Worm (Caenorhabditis elegans) whole organism, L2 larva: ENCODE data around the gene EGAP2.2.

Experiments used
- C34F6.9 ChIP-seq: fragments of 150-350 bp; optimal IDR thresholded peaks from 2 replicates; lab custom pipeline; 2014; ENCODE audit warnings: missing biosample characterization, missing genetic modification characterization
- F13H6.1 ChIP-seq: sonication (generic microtip); optimal IDR thresholded peaks from 2 replicates; lab custom pipeline; 2016; ENCODE audit warnings: missing genetic modification characterization, missing compliant biosample characterization
- R02D3.7 ChIP-seq: fragments of 150-350 bp; optimal IDR thresholded peaks from 2 replicates; lab custom pipeline; 2014; ENCODE audit warnings: missing biosample characterization, missing genetic modification characterization
- Y55F3AM.14 ChIP-seq: fragments of 200-800 bp; sonication (Bioruptor generic); optimal IDR thresholded peaks from 2 replicates; lab custom pipeline; 2018; ENCODE audit warnings: mild to moderate bottlenecking, missing genetic modification characterization, missing compliant biosample characterization
- ZK546.5 ChIP-seq: sonication (generic microtip); optimal IDR thresholded peaks from 2 replicates; lab custom pipeline; 2017; ENCODE audit warnings: missing biosample characterization, missing genetic modification characterization
- alr-1 ChIP-seq: fragments of 150-350 bp; optimal IDR thresholded peaks from 2 replicates; lab custom pipeline; 2014; ENCODE audit warnings: missing biosample characterization, missing genetic modification characterization
- aly-2 ChIP-seq: fragments of 150-350 bp; optimal IDR thresholded peaks from 2 replicates; lab custom pipeline; 2014; ENCODE audit warnings: missing biosample characterization, missing genetic modification characterization
- ama-1 ChIP-seq: fragments of 150-350 bp; optimal IDR thresholded peaks from 2 replicates; lab custom pipeline; 2018; ENCODE audit warnings: inconsistent platforms
- blmp-1 ChIP-seq: sonication (generic microtip); optimal IDR thresholded peaks from 2 replicates; lab custom pipeline; 2017; ENCODE audit warnings: missing genetic modification characterization, mild to moderate bottlenecking, missing compliant biosample characterization, antibody characterized with exemption, moderate library complexity; ENCODE audit not compliant: insufficient read depth
- ceh-16 ChIP-seq: fragments of 150-350 bp; optimal IDR thresholded peaks from 2 replicates; lab custom pipeline; 2014; ENCODE audit warnings: missing biosample characterization, missing genetic modification characterization
- ceh-82 ChIP-seq: fragments of 150-350 bp; optimal IDR thresholded peaks from 2 replicates; lab custom pipeline; 2014; ENCODE audit warnings: missing biosample characterization, missing genetic modification characterization
- crh-2 ChIP-seq: sonication (generic microtip); optimal IDR thresholded peaks from 2 replicates; lab custom pipeline; 2017; ENCODE audit warnings: missing biosample characterization, missing genetic modification characterization
- elt-1 ChIP-seq: fragments of 150-350 bp; optimal IDR thresholded peaks from 2 replicates; lab custom pipeline; 2014; ENCODE audit warnings: missing biosample characterization, missing genetic modification characterization
- elt-3 ChIP-seq: sonication (generic microtip); optimal IDR thresholded peaks from 2 replicates; lab custom pipeline; 2017; ENCODE audit warnings: missing biosample characterization, missing genetic modification characterization
- fos-1 ChIP-seq: fragments of 150-350 bp; optimal IDR thresholded peaks from 2 replicates; lab custom pipeline; 2014; ENCODE audit warnings: missing biosample characterization, missing genetic modification characterization
- lin-13 ChIP-seq: fragments of 150-350 bp; optimal IDR thresholded peaks from 2 replicates; lab custom pipeline; 2014; ENCODE audit warnings: missing biosample characterization, missing genetic modification reagents, missing genetic modification characterization
- lin-39 ChIP-seq: fragments of 150-350 bp; optimal IDR thresholded peaks from 2 replicates; lab custom pipeline; 2014; ENCODE audit warnings: missing biosample characterization, missing genetic modification reagents, missing genetic modification characterization
- lsy-2 ChIP-seq, 2 experiments: fragments of 150-350 bp in 1 of 2; sonication (generic microtip) in 1 of 2; optimal IDR thresholded peaks; 2 replicates each; lab custom pipeline; 2014 to 2017; ENCODE audit warnings: missing biosample characterization in 2 of 2, missing genetic modification characterization in 2 of 2
- mbf-1 ChIP-seq: sonication (generic microtip); optimal IDR thresholded peaks from 2 replicates; lab custom pipeline; 2017; ENCODE audit warnings: missing biosample characterization, missing genetic modification characterization
- mdl-1 ChIP-seq, 2 experiments: fragments of 150-350 bp in 1 of 2; sonication (generic microtip) in 1 of 2; optimal IDR thresholded peaks; 2 replicates each; lab custom pipeline; 2017; ENCODE audit warnings: missing biosample characterization in 2 of 2, missing genetic modification characterization in 2 of 2
- nhr-10 ChIP-seq: sonication (generic microtip); optimal IDR thresholded peaks from 2 replicates; lab custom pipeline; 2017; ENCODE audit warnings: missing biosample characterization, missing genetic modification characterization
- nhr-12 ChIP-seq: fragments of 150-350 bp; optimal IDR thresholded peaks from 2 replicates; lab custom pipeline; 2014; ENCODE audit warnings: missing biosample characterization, missing genetic modification characterization
- nhr-237 ChIP-seq: fragments of 150-350 bp; optimal IDR thresholded peaks from 2 replicates; lab custom pipeline; 2014; ENCODE audit warnings: missing biosample characterization, missing genetic modification characterization
- nhr-6 ChIP-seq: fragments of 150-350 bp; optimal IDR thresholded peaks from 2 replicates; lab custom pipeline; 2014; ENCODE audit warnings: missing biosample characterization, missing genetic modification characterization
- nhr-77 ChIP-seq: fragments of 150-350 bp; optimal IDR thresholded peaks from 2 replicates; lab custom pipeline; 2014; ENCODE audit warnings: missing biosample characterization, missing genetic modification characterization
- peb-1 ChIP-seq: fragments of 150-350 bp; optimal IDR thresholded peaks from 2 replicates; lab custom pipeline; 2014; ENCODE audit warnings: missing biosample characterization, missing genetic modification characterization
- sem-4 ChIP-seq: fragments of 150-350 bp; optimal IDR thresholded peaks from 2 replicates; lab custom pipeline; 2014; ENCODE audit warnings: missing biosample characterization, missing genetic modification reagents, missing genetic modification characterization
- skn-1 ChIP-seq: sonication (generic microtip); optimal IDR thresholded peaks from 2 replicates; lab custom pipeline; 2017; ENCODE audit warnings: missing biosample characterization, missing genetic modification characterization
- sma-9 ChIP-seq, 2 experiments: fragments of 150-350 bp in 1 of 2; sonication (generic microtip) in 1 of 2; optimal IDR thresholded peaks; 2 replicates each; lab custom pipeline; 2014 to 2016; ENCODE audit warnings: missing genetic modification characterization in 2 of 2, mild to moderate bottlenecking in 1 of 2, missing biosample characterization in 1 of 2, missing compliant biosample characterization in 1 of 2, missing genetic modification reagents in 1 of 2, moderate library complexity in 1 of 2
- unc-39 ChIP-seq: fragments of 150-350 bp; optimal IDR thresholded peaks from 2 replicates; lab custom pipeline; 2014; ENCODE audit warnings: missing biosample characterization, missing genetic modification characterization
- unc-55 ChIP-seq: fragments of 150-350 bp; sonication (generic microtip); optimal IDR thresholded peaks from 3 replicates; lab custom pipeline; 2014; ENCODE audit warnings: missing biosample characterization, missing genetic modification reagents, missing genetic modification characterization
- unc-62 ChIP-seq: fragments of 150-350 bp; optimal IDR thresholded peaks from 2 replicates; lab custom pipeline; 2014; ENCODE audit warnings: missing biosample characterization, missing genetic modification reagents, missing genetic modification characterization
- ztf-1 ChIP-seq: fragments of 200-800 bp; sonication (Bioruptor generic); conservative IDR thresholded peaks from 2 replicates; pipeline ENCODE4 v1.3.6; 2022; ENCODE audit warnings: missing genetic modification characterization, missing compliant biosample characterization
- ztf-4 ChIP-seq: fragments of 150-350 bp; optimal IDR thresholded peaks from 2 replicates; lab custom pipeline; 2014; ENCODE audit warnings: missing biosample characterization, missing genetic modification characterization

EGAP2.2 gene

DNA sequence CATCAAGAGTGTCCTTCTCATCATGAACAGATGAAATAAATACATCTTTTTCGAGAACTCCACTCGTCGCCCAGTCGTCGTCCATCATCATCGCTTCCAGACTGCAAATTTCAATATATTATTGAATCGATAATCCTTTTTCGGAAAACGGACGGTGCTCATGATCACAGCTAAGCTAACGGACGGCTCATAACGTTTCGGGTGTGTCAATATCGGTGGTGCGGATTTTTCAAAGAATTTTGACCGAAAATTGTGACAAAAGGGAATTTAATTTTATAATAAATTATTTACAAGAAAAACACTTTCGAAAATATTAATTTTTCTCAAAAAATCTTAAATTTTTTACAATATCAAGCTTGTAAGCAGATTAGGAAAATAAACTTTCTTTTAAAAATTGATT is 42.2 kb upstream of the EGAP2.2 start, which contains the start of gene crh-2:
crh-2 (minus strand) TSS at position 101 of the 400 bp plus-strand sequence.
- TF ChIP-seq elt-3 (tag; lab: Kevin White, UChicago) (no peak), nhr-6 (no peak), nhr-10 (tag; lab: Kevin White, UChicago) (no peak), skn-1 (tag; lab: Kevin White, UChicago) (no peak), peb-1 (tag; lab: Kevin White, UChicago) (no peak), ceh-82 (tag; lab: Kevin White, UChicago) (no peak), unc-55 (GFP tag; lab: Kevin White, UChicago) (no peak), R02D3.7 (no peak), lin-39 (tag; lab: Kevin White, UChicago) (no peak), elt-1 (tag; lab: Kevin White, UChicago) (no peak), Y55F3AM.14 (GFP tag; lab: Kevin White, UChicago) (no peak), ztf-1 (GFP tag; lab: Robert Waterston, UW) (no peak), fos-1 (tag; lab: Kevin White, UChicago) (no peak), ama-1 (lab: Kevin White, UChicago) (no peak), crh-2 (no peak), mbf-1 (tag; lab: Kevin White, UChicago) (no peak), nhr-237 (no peak), ZK546.5 (tag; lab: Kevin White, UChicago) (no peak), unc-62 (GFP tag; lab: Kevin White, UChicago) (no peak)

DNA sequence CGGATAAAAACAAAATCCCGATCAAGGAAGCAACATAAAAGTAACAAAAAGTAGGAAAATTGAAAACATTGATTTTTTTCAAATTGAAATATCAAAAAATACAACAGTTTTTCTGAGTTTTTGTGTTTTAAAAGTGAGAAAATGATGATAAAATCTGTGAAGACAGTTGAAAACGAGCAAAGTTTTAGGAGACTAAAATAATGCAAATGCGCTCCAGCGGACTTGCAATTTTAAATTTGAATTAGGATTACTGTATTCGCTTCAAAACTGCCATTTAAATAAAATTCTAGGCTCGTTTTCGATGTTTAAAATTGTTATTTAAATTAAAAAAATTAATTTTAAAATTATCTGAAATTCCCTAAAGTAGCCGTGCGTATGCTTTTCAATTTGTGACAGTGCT is 41.8 kb upstream of the EGAP2.2 start:
- TF ChIP-seq nhr-237 (no peak), alr-1 (no peak), blmp-1 (tag; lab: Kevin White, UChicago) (no peak), sma-9 (GFP tag; optimal IDR thresholded peaks at IDR 0.05; lab: Kevin White, UChicago) (no peak), sma-9 (tag; optimal IDR thresholded peaks at IDR 0.05; lab: Kevin White, UChicago) (no peak), ceh-16 (no peak), Y55F3AM.14 (GFP tag; lab: Kevin White, UChicago) (no peak), ztf-4 (tag; lab: Kevin White, UChicago) (no peak), nhr-77 (no peak)

- TF ChIP-seq elt-3 (tag; lab: Kevin White, UChicago) (no peak), fos-1 (tag; lab: Kevin White, UChicago) (peak; percentile 97), sma-9 (GFP tag; optimal IDR thresholded peaks at IDR 0.05; lab: Kevin White, UChicago) (peak; percentile 44), sma-9 (tag; optimal IDR thresholded peaks at IDR 0.05; lab: Kevin White, UChicago) (no peak), F13H6.1 (peak; percentile 52)
These were observed 37.9 kb upstream of the EGAP2.2 start for ce11 chrII:5191766-5192165.

- TF ChIP-seq lsy-2 (tag; optimal IDR thresholded peaks at IDR 0.05; lab: Kevin White, UChicago) (no peak), mdl-1 (tag; optimal IDR thresholded peaks at IDR 0.05; lab: Kevin White, UChicago) (no peak), sem-4 (tag; lab: Kevin White, UChicago) (no peak), C34F6.9 (tag; lab: Kevin White, UChicago) (no peak), nhr-12 (tag; lab: Kevin White, UChicago) (no peak), unc-39 (tag; lab: Kevin White, UChicago) (no peak), aly-2 (tag; lab: Kevin White, UChicago) (no peak), alr-1 (no peak), ceh-16 (no peak), ama-1 (lab: Kevin White, UChicago) (no peak), lin-13 (GFP tag; lab: Kevin White, UChicago) (no peak)
These were observed 35.6 kb upstream of the EGAP2.2 start, which contains the start of gene msp-49 for ce11 chrII:5194066-5194465. Gene msp-49 (plus strand): TSS chrII:5194366.

DNA sequence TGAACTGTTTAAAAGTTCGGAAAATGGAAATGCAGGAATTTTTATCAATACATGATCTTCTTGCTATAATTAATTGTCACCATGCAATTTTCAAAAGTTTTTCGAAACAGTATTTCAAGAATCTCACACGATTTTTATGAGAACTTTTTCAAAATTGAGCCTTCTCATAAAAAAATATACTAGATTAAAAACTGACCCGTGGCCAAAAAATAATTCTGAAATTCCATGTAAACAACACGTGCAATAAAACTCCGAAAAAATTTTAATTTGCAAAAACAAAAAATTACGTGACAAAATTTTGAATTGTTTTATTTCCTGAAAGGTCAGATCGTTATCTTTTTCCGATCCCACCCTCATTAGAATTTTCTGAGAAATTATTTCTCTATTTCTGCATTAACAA is 34.2 kb upstream of the EGAP2.2 start, which contains the start of gene C34F11.5:
C34F11.5 (plus strand) TSS at position 301 of the 400 bp plus-strand sequence.
- TF ChIP-seq ZK546.5 (tag; lab: Kevin White, UChicago), result no peak
